Worm (Caenorhabditis elegans) whole organism, late embryonic: ENCODE results near the gene fem-1.
"Not testable (repeated sequence)": the region's sequence is repeated elsewhere in the genome, so short reads cannot be mapped to it uniquely, and the experiment has no call there.

Experiments used
- K02D7.2 ChIP-seq: sonication (generic microtip); optimal IDR thresholded peaks from 2 replicates; lab custom pipeline; 2017; ENCODE audit warnings: mild to moderate bottlenecking, missing genetic modification characterization, missing compliant biosample characterization
- ceh-14 ChIP-seq: sonication (generic microtip); optimal IDR thresholded peaks from 2 replicates; lab custom pipeline; 2016; ENCODE audit warnings: missing genotype, missing genetic modification characterization, missing compliant biosample characterization
- ceh-18 ChIP-seq: sonication (generic microtip); optimal IDR thresholded peaks from 2 replicates; lab custom pipeline; 2016; ENCODE audit warnings: missing genetic modification characterization, missing compliant biosample characterization
- eyg-1 ChIP-seq: sonication (generic microtip); optimal IDR thresholded peaks from 2 replicates; lab custom pipeline; 2016; ENCODE audit warnings: missing genotype, missing genetic modification characterization, missing compliant biosample characterization
- hlh-6 ChIP-seq: sonication (generic microtip); optimal IDR thresholded peaks from 2 replicates; lab custom pipeline; 2016; ENCODE audit warnings: missing genotype, missing genetic modification characterization, missing compliant biosample characterization
- nfya-1 ChIP-seq: sonication (generic microtip); optimal IDR thresholded peaks from 2 replicates; lab custom pipeline; 2017; ENCODE audit warnings: missing genetic modification characterization, mild to moderate bottlenecking, missing compliant biosample characterization, antibody characterized with exemption, moderate library complexity
- nhr-11 ChIP-seq: fragments of 150-350 bp; optimal IDR thresholded peaks from 2 replicates; lab custom pipeline; 2014; ENCODE audit warnings: missing biosample characterization, missing genetic modification characterization
- nhr-232 ChIP-seq: sonication (generic microtip); optimal IDR thresholded peaks from 2 replicates; lab custom pipeline; 2016; ENCODE audit warnings: missing genetic modification characterization, missing compliant biosample characterization
- pha-2 ChIP-seq: sonication (generic microtip); optimal IDR thresholded peaks from 2 replicates; lab custom pipeline; 2017; ENCODE audit warnings: mild to moderate bottlenecking, missing genetic modification characterization, missing compliant biosample characterization
- sdc-2 ChIP-seq: sonication (generic microtip); optimal IDR thresholded peaks from 2 replicates; lab custom pipeline; 2016; ENCODE audit warnings: missing genotype, missing genetic modification characterization, missing compliant biosample characterization
- unc-55 ChIP-seq: sonication (generic microtip); optimal IDR thresholded peaks from 2 replicates; lab custom pipeline; 2017; ENCODE audit warnings: missing biosample characterization, missing genetic modification reagents, missing genetic modification characterization

fem-1 gene

DNA sequence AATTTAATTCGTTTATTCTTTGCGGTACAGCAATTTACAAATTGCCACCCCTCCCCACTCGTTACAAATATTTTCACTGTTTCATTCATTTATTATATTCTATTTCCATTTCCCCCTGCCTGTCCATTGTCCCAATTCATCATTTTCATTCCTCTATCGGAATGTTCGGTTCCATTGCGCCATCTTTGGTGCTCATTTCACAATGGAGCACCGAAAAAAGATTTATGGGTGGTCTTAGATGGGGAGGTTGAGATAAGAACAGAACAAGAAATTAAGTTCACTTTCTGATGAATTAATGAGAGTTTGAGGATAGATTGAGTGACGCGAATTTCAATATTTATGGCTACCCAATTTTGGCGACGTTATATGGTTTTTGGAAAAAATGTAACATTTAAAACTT is 45.6 kb downstream of the fem-1 start:
- TF ChIP-seq K02D7.2 (no peak), nfya-1 (no peak), pha-2 (no peak), sdc-2 (tag; lab: Kevin White, UChicago) (no peak), unc-55 (GFP tag; lab: Kevin White, UChicago) (peak; percentile 50), ceh-14 (tag; lab: Kevin White, UChicago) (no peak)

DNA sequence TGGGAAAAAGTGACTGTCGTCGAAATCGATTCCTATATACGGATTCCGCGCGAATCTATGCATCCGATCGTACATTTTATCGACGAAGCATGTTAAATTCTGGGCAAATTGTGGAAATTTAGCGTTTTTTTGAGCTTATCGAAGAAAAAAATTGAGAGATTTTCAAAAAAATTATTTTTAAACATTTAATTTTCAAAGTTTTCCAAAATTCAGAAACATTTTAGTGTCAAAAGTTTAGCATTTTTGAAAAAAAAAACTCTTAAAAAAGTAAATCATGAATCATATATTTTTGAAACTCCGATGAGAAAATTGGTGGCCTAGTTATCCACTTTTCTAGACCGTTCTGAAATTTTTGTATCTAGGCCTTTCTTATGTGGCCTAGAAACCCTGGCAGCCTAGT is 46.7 kb downstream of the fem-1 start, which contains the start of gene B0273.115:
B0273.115 (minus strand) TSS at position 101 of the 400 bp plus-strand sequence.
- not testable (repeated sequence) for TF ChIP-seq ceh-18 (tag; lab: Kevin White, UChicago); hlh-6 (tag; lab: Kevin White, UChicago); nhr-11

DNA sequence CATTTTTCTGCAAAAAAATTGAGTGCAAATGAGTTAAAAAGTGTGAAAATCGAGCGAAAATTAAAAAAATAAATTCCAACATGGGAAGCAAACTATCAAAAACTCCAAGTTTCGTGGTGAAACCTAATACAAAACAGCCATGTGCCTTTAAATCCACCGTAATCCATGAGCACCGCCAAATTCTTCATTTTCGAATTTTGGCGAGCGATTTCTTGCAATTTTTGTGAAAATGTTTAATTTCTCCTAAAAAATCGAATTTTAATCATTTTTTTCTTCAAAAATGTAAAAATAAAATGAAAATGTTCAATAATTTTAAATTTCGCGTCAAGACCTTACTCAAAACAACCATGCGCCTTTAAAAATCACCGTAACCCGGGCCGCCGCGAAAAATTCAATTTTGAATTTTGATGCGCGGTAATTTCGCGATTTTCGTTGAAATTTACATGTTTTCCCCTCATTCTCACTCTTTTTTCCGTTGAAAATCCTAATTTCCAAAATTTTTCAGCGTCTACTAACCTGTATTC is 51.5 kb downstream of the fem-1 start, which contains the start of the genes snpc-3.1 and puf-7:
snpc-3.1 (minus strand) TSS at position 51 of the 524 bp plus-strand sequence.
puf-7 (plus strand) TSS at position 506 of the 524 bp plus-strand sequence.
- TF ChIP-seq eyg-1; nhr-11; nhr-232 (tag; lab: Kevin White, UChicago): not testable (repeated sequence)
